Worm (Caenorhabditis elegans) whole organism, young adult: ENCODE data around the gene nasp-2.
A peak's percentile ranks its signal among the peaks of the same experiment; 100 is the strongest.

Source experiments
- B0336.3 ChIP-seq: fragments of 200-800 bp; sonication (Bioruptor generic); IDR thresholded peaks from 2 replicates; pipeline ENCODE4 v1.3.6; 2022; ENCODE audit warnings: missing genetic modification characterization, missing compliant biosample characterization
- F39B2.1 ChIP-seq: fragments of 200-800 bp; sonication (Bioruptor generic); IDR thresholded peaks from 2 replicates; pipeline ENCODE4 v1.3.6; 2022; ENCODE audit warnings: missing genetic modification reagents, missing genetic modification characterization, missing compliant biosample characterization
- K11D2.4 ChIP-seq: fragments of 200-800 bp; sonication (Bioruptor generic); IDR thresholded peaks from 2 replicates; pipeline ENCODE4 v1.3.6; 2022; ENCODE audit warnings: missing genetic modification reagents, missing genetic modification characterization, missing compliant biosample characterization
- Y79H2A.3 ChIP-seq: fragments of 200-800 bp; sonication (Bioruptor generic); conservative IDR thresholded peaks from 2 replicates; pipeline ENCODE4 v1.3.6; 2022; ENCODE audit warnings: missing genetic modification reagents, missing genetic modification characterization, missing compliant biosample characterization
- attf-5 ChIP-seq: fragments of 200-800 bp; sonication (Bioruptor generic); optimal IDR thresholded peaks from 2 replicates; lab custom pipeline; 2018; ENCODE audit warnings: mild to moderate bottlenecking, missing genetic modification characterization, missing compliant biosample characterization
- bed-1 ChIP-seq: fragments of 200-800 bp; sonication (Bioruptor generic); IDR thresholded peaks from 2 replicates; pipeline ENCODE4 v1.3.6; 2022; ENCODE audit warnings: missing genetic modification reagents, missing genetic modification characterization, missing compliant biosample characterization
- cebp-1 ChIP-seq, 2 experiments: fragments of 200-800 bp in 1 of 2; sonication (Bioruptor generic) in 1 of 2; sonication (generic microtip) in 1 of 2; IDR thresholded peaks in 1 of 2; optimal IDR thresholded peaks in 1 of 2; 2 replicates each; pipeline versions ENCODE4 v1.3.6 to Lab custom; 2017 to 2022; ENCODE audit warnings: missing compliant biosample characterization in 2 of 2, missing genetic modification characterization in 2 of 2, mild to moderate bottlenecking in 1 of 2, missing genetic modification reagents in 1 of 2, moderate library complexity in 1 of 2
- ceh-40 ChIP-seq: fragments of 200-800 bp; sonication (Bioruptor generic); IDR thresholded peaks from 2 replicates; pipeline ENCODE4 v1.3.6; 2022; ENCODE audit warnings: missing genetic modification characterization, missing compliant biosample characterization
- ceh-58 ChIP-seq: fragments of 200-800 bp; sonication (Bioruptor generic); IDR thresholded peaks from 2 replicates; pipeline ENCODE4 v1.3.6; 2022; ENCODE audit warnings: missing genetic modification characterization, missing compliant biosample characterization
- dox-1 ChIP-seq: fragments of 200-800 bp; sonication (Bioruptor generic); IDR thresholded peaks from 2 replicates; pipeline ENCODE4 v1.3.6; 2022; ENCODE audit warnings: missing genetic modification reagents, missing genetic modification characterization, missing compliant biosample characterization
- dpl-1 ChIP-seq: fragments of 150-350 bp; optimal IDR thresholded peaks from 2 replicates; lab custom pipeline; 2014; ENCODE audit warnings: missing biosample characterization, missing genetic modification reagents, missing genetic modification characterization
- lsl-1 ChIP-seq: fragments of 200-800 bp; sonication (Bioruptor generic); optimal IDR thresholded peaks from 2 replicates; lab custom pipeline; 2018; ENCODE audit warnings: mild to moderate bottlenecking, missing genetic modification characterization, moderate library complexity, missing compliant biosample characterization
- mcd-1 ChIP-seq: fragments of 200-800 bp; sonication (Bioruptor generic); IDR thresholded peaks from 2 replicates; pipeline ENCODE4 v1.3.6; 2022; ENCODE audit warnings: missing genetic modification reagents, missing genetic modification characterization, missing compliant biosample characterization
- nhr-80 ChIP-seq: sonication (generic microtip); optimal IDR thresholded peaks from 2 replicates; lab custom pipeline; 2016; ENCODE audit warnings: missing genetic modification characterization, missing compliant biosample characterization
- rpc-1 ChIP-seq, 2 experiments: fragments of 150-350 bp in 1 of 2; sonication (generic microtip) in 1 of 2; optimal IDR thresholded peaks; 2 replicates each; lab custom pipeline; 2014 to 2018; ENCODE audit warnings: missing biosample characterization in 1 of 2, missing genetic modification characterization in 1 of 2, missing genetic modification reagents in 1 of 2, missing genotype in 1 of 2
- somi-1 ChIP-seq: fragments of 200-800 bp; sonication (Bioruptor generic); optimal IDR thresholded peaks from 2 replicates; lab custom pipeline; 2018; ENCODE audit warnings: mild to moderate bottlenecking, missing genetic modification characterization, missing compliant biosample characterization
- tbp1 ChIP-seq: fragments of 200-800 bp; sonication (Bioruptor generic); optimal IDR thresholded peaks from 2 replicates; lab custom pipeline; 2018; ENCODE audit warnings: mild to moderate bottlenecking, missing genetic modification characterization, missing compliant biosample characterization
- tlf-1 ChIP-seq: fragments of 200-800 bp; sonication (Bioruptor generic); optimal IDR thresholded peaks from 2 replicates; lab custom pipeline; 2018; ENCODE audit warnings: mild to moderate bottlenecking, missing genetic modification characterization, missing compliant biosample characterization
- unc-62 ChIP-seq: fragments of 150-350 bp; optimal IDR thresholded peaks from 2 replicates; lab custom pipeline; 2014; ENCODE audit warnings: missing biosample characterization, missing genetic modification reagents, missing genetic modification characterization
- zim-3 ChIP-seq: sonication (generic microtip); optimal IDR thresholded peaks from 2 replicates; lab custom pipeline; 2017; ENCODE audit warnings: mild to moderate bottlenecking, missing genetic modification characterization, moderate library complexity, missing compliant biosample characterization
- ztf-18 ChIP-seq: sonication (generic microtip); optimal IDR thresholded peaks from 2 replicates; lab custom pipeline; 2016; ENCODE audit warnings: missing genotype, mild to moderate bottlenecking, missing genetic modification characterization, missing compliant biosample characterization
- ztf-22 ChIP-seq: fragments of 200-800 bp; sonication (Bioruptor generic); optimal IDR thresholded peaks from 2 replicates; lab custom pipeline; 2018; ENCODE audit warnings: mild to moderate bottlenecking, missing genetic modification characterization, moderate library complexity, missing compliant biosample characterization

The nasp-2 gene

DNA sequence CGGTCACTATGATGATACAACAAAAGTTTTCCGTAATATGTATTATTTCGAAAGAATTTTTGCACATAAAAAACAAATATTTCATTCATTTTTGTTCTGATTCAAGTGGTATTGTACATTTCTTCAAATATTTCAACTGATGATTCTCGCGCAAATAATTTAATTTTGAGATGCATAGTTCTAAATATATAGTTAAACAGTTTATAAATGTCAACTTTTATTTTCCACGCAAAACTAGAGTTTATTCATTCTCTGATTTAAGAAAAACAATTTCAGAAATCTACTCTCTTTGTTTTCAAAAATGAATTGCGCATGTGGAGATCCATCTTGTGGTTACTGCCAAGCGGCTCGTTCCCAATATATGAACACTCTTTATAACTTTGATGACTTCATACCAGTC lies 47.8 kb downstream of the nasp-2 start, which contains the start of gene zip-5:
Gene zip-5, plus strand, starts transcription at position 301 of the 400 bp plus-strand sequence.
- TF ChIP-seq ceh-40 (no peak), K11D2.4 (GFP tag; lab: Robert Waterston, UW) (no peak), F39B2.1 (no peak), ceh-58 (GFP tag; lab: Robert Waterston, UW) (no peak), rpc-1 (optimal IDR thresholded peaks at IDR 0.05; lab: Kevin White, UChicago) (no peak), rpc-1 (tag; optimal IDR thresholded peaks at IDR 0.05; lab: Kevin White, UChicago) (no peak)

DNA sequence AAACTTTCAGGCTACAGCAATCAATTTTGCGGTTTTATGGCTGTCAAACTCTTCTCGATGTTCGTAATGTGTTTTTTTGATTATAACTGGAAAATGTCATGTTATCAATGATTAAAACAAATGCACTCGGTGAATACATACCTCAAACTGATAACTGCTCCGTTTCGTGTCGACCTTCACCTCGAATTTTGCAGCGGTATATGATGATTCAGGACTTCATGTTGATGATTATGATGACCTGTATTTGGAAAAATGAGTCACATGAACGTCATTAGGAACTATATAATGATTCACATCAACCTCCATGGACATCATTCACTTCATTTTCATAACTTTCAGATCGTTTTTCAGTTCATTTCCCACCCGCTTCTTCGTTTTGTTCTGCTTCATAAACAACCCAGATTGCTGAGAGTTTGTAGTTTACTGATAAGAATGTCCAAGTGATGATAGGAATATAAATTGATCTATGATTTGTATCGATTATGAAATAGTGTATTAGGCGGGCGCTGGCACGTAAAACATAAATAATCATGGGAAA lies 49.2 kb downstream of the nasp-2 start:
- TF ChIP-seq somi-1 (GFP tag; lab: Kevin White, UChicago), result no peak
- no peak for TF ChIP-seq tbp1 (GFP tag; lab: Kevin White, UChicago)
- no peak for TF ChIP-seq dpl-1 (GFP tag; lab: Kevin White, UChicago)
- TF ChIP-seq unc-62 (GFP tag; lab: Kevin White, UChicago), result peak; percentile 54
- TF ChIP-seq attf-5 (GFP tag; lab: Kevin White, UChicago), result no peak
- no peak for TF ChIP-seq F39B2.1
- no peak for TF ChIP-seq bed-1 (GFP tag; lab: Robert Waterston, UW)
- peak; percentile 51 for TF ChIP-seq ztf-22 (GFP tag; lab: Kevin White, UChicago)
- no peak for TF ChIP-seq Y79H2A.3 (GFP tag; lab: Robert Waterston, UW)
- no peak for TF ChIP-seq lsl-1 (GFP tag; lab: Kevin White, UChicago)
- TF ChIP-seq zim-3, result no peak
- TF ChIP-seq tlf-1 (GFP tag; lab: Kevin White, UChicago), result peak; percentile 10
- peak; percentile 66; the same call in 1 of the 2 replicates for TF ChIP-seq cebp-1 (GFP tag; IDR thresholded peaks at IDR 0.05; lab: Robert Waterston, UW)
- peak; percentile 83 for TF ChIP-seq cebp-1 (tag; optimal IDR thresholded peaks at IDR 0.05; lab: Kevin White, UChicago)
- no peak for TF ChIP-seq mcd-1 (GFP tag; lab: Robert Waterston, UW)
- no peak for TF ChIP-seq ztf-18 (tag; lab: Kevin White, UChicago)
- peak; percentile 90 for TF ChIP-seq nhr-80
- no peak for TF ChIP-seq B0336.3 (GFP tag; lab: Robert Waterston, UW)
- TF ChIP-seq dox-1 (GFP tag; lab: Robert Waterston, UW), result peak; percentile 49; the same call in 1 of the 2 replicates
